Worm (Caenorhabditis elegans) whole organism, L4 larva: ENCODE measurements around the gene fbxb-1.

Source experiments
- F44E2.7 ChIP-seq: fragments of 200-800 bp; sonication (Bioruptor generic); IDR thresholded peaks from 2 replicates; pipeline ENCODE4 v2.1.2; 2022; ENCODE audit warnings: missing genetic modification characterization, missing compliant biosample characterization
- F49E8.2 ChIP-seq: sonication (generic microtip); optimal IDR thresholded peaks from 2 replicates; lab custom pipeline; 2016; ENCODE audit warnings: missing compliant biosample characterization, mild to moderate bottlenecking, missing genetic modification characterization, borderline replicate concordance
- R02D3.7 ChIP-seq: fragments of 150-350 bp; sonication (generic microtip); optimal IDR thresholded peaks from 3 replicates; lab custom pipeline; 2014; ENCODE audit warnings: missing biosample characterization, missing genetic modification characterization
- T20F7.1 ChIP-seq: fragments of 200-800 bp; sonication (Bioruptor generic); optimal IDR thresholded peaks from 2 replicates; lab custom pipeline; 2018; ENCODE audit warnings: mild to moderate bottlenecking, missing genetic modification characterization, missing compliant biosample characterization
- Y48G9A.11 ChIP-seq: fragments of 200-800 bp; sonication (Bioruptor generic); IDR thresholded peaks from 2 replicates; pipeline ENCODE4 v1.3.6; 2022; ENCODE audit warnings: missing genetic modification reagents, missing genetic modification characterization, missing compliant biosample characterization
- ZK337.2 ChIP-seq: fragments of 200-800 bp; sonication (Bioruptor generic); IDR thresholded peaks from 2 replicates; pipeline ENCODE4 v1.3.6; 2022; ENCODE audit warnings: missing genetic modification reagents, missing genetic modification characterization, missing compliant biosample characterization
- aha-1 ChIP-seq: fragments of 150-350 bp; peaks from one replicate; lab custom pipeline; 2014; ENCODE audit warnings: missing biosample characterization, missing genetic modification characterization
- ama-1 ChIP-seq: fragments of 150-350 bp; optimal IDR thresholded peaks from 2 replicates; lab custom pipeline; 2014; ENCODE audit warnings: inconsistent platforms, mixed read lengths
- arid-1 ChIP-seq: fragments of 200-800 bp; sonication (Bioruptor generic); conservative IDR thresholded peaks from 2 replicates; pipeline ENCODE4 v1.3.6; 2022; ENCODE audit warnings: missing genetic modification reagents, missing genetic modification characterization, missing compliant biosample characterization
- attf-4 ChIP-seq: sonication (generic microtip); optimal IDR thresholded peaks from 3 replicates; lab custom pipeline; 2017; ENCODE audit warnings: missing biosample characterization, missing genetic modification characterization
- ceh-20 ChIP-seq: fragments of 200-800 bp; sonication (Bioruptor generic); IDR thresholded peaks from 2 replicates; pipeline ENCODE4 v1.3.6; 2022; ENCODE audit warnings: missing genetic modification reagents, missing genetic modification characterization, missing compliant biosample characterization
- ceh-28 ChIP-seq: fragments of 150-350 bp; optimal IDR thresholded peaks from 2 replicates; lab custom pipeline; 2014; ENCODE audit warnings: missing biosample characterization, missing genetic modification reagents, missing genetic modification characterization
- ceh-32 ChIP-seq: sonication (generic microtip); optimal IDR thresholded peaks from 2 replicates; lab custom pipeline; 2016; ENCODE audit warnings: mild to moderate bottlenecking, missing genetic modification characterization, missing compliant biosample characterization; ENCODE audit not compliant: poor library complexity
- cey-2 ChIP-seq: sonication (generic microtip); optimal IDR thresholded peaks from 3 replicates; lab custom pipeline; 2017; ENCODE audit warnings: missing genetic modification characterization, mild to moderate bottlenecking, missing compliant biosample characterization, antibody characterized with exemption, borderline replicate concordance; ENCODE audit not compliant: insufficient read depth
- daf-16 ChIP-seq, 3 experiments: sonication (generic microtip); optimal IDR thresholded peaks; 2 replicates each; lab custom pipeline; 2016 to 2017; ENCODE audit warnings: missing genetic modification characterization in 3 of 3, missing genetic modification reagents in 3 of 3, mild to moderate bottlenecking in 2 of 3, missing compliant biosample characterization in 2 of 3, missing biosample characterization in 1 of 3, moderate library complexity in 1 of 3
- daf-19 ChIP-seq: fragments of 200-800 bp; sonication (Bioruptor generic); conservative IDR thresholded peaks from 2 replicates; pipeline ENCODE4 v1.3.6; 2022; ENCODE audit warnings: missing genetic modification characterization, missing compliant biosample characterization
- daf-8 ChIP-seq: fragments of 200-800 bp; sonication (Bioruptor generic); IDR thresholded peaks from 2 replicates; pipeline ENCODE4 v1.3.6; 2022; ENCODE audit warnings: missing genetic modification characterization, missing compliant biosample characterization
- dmd-6 ChIP-seq: fragments of 200-800 bp; sonication (Bioruptor generic); IDR thresholded peaks from 2 replicates; pipeline ENCODE4 v1.3.6; 2022; ENCODE audit warnings: missing genetic modification reagents, missing genetic modification characterization, missing compliant biosample characterization
- dmd-8 ChIP-seq: fragments of 200-800 bp; sonication (Bioruptor generic); IDR thresholded peaks from 2 replicates; pipeline ENCODE4 v1.3.6; 2022; ENCODE audit warnings: missing genetic modification characterization, missing compliant biosample characterization
- dve-1 ChIP-seq: sonication (generic microtip); optimal IDR thresholded peaks from 2 replicates; lab custom pipeline; 2017; ENCODE audit warnings: antibody characterized with exemption, mild to moderate bottlenecking, missing genetic modification characterization, missing compliant biosample characterization; ENCODE audit not compliant: insufficient read depth
- egl-43 ChIP-seq: fragments of 200-800 bp; sonication (Bioruptor generic); IDR thresholded peaks from 2 replicates; pipeline ENCODE4 v1.3.6; 2022; ENCODE audit warnings: missing genetic modification reagents, missing genetic modification characterization, missing compliant biosample characterization
- fkh-10 ChIP-seq: fragments of 150-350 bp; optimal IDR thresholded peaks from 2 replicates; lab custom pipeline; 2014; ENCODE audit warnings: missing biosample characterization, missing genetic modification reagents, missing genetic modification characterization
- gei-8 ChIP-seq: fragments of 200-800 bp; sonication (Bioruptor generic); optimal IDR thresholded peaks from 2 replicates; lab custom pipeline; 2018; ENCODE audit warnings: mild to moderate bottlenecking, missing genetic modification characterization, missing compliant biosample characterization
- hlh-11 ChIP-seq: fragments of 200-800 bp; sonication (Bioruptor generic); optimal IDR thresholded peaks from 2 replicates; lab custom pipeline; 2018; ENCODE audit warnings: mild to moderate bottlenecking, missing genetic modification characterization, missing compliant biosample characterization
- hlh-30 ChIP-seq: sonication (generic microtip); optimal IDR thresholded peaks from 2 replicates; lab custom pipeline; 2017; ENCODE audit warnings: antibody characterized with exemption, mild to moderate bottlenecking, missing genetic modification characterization, missing compliant biosample characterization; ENCODE audit not compliant: insufficient read depth
- lin-1 ChIP-seq: fragments of 200-800 bp; sonication (Bioruptor generic); IDR thresholded peaks from 2 replicates; pipeline ENCODE4 v1.3.6; 2022; ENCODE audit warnings: missing genetic modification reagents, missing genetic modification characterization, missing compliant biosample characterization
- lin-13 ChIP-seq: fragments of 150-350 bp; optimal IDR thresholded peaks from 2 replicates; lab custom pipeline; 2014; ENCODE audit warnings: missing biosample characterization, missing genetic modification reagents, missing genetic modification characterization
- lin-29 ChIP-seq: fragments of 200-800 bp; sonication (Bioruptor generic); IDR thresholded peaks from 2 replicates; pipeline ENCODE4 v1.3.6; 2022; ENCODE audit warnings: missing genetic modification reagents, missing genetic modification characterization, missing compliant biosample characterization
- lin-39 ChIP-seq: fragments of 150-350 bp; optimal IDR thresholded peaks from 2 replicates; lab custom pipeline; 2014; ENCODE audit warnings: missing biosample characterization, missing genetic modification reagents, missing genetic modification characterization
- madf-5 ChIP-seq, 2 experiments: fragments of 200-800 bp; sonication (Bioruptor generic); IDR thresholded peaks; 2 replicates each; pipeline ENCODE4 v1.3.6; 2022; ENCODE audit warnings: missing compliant biosample characterization in 2 of 2, missing genetic modification characterization in 2 of 2
- mdl-1 ChIP-seq, 2 experiments: fragments of 150-350 bp in 1 of 2; sonication (generic microtip) in 1 of 2; optimal IDR thresholded peaks; 2 replicates each; lab custom pipeline; 2014 to 2017; ENCODE audit warnings: missing biosample characterization in 2 of 2, missing genetic modification characterization in 2 of 2
- mep-1 ChIP-seq: fragments of 150-350 bp; sonication (generic microtip); optimal IDR thresholded peaks from 3 replicates; lab custom pipeline; 2014; ENCODE audit warnings: missing biosample characterization, missing genetic modification characterization
- mes-2 ChIP-seq: sonication (generic microtip); optimal IDR thresholded peaks from 2 replicates; lab custom pipeline; 2016; ENCODE audit warnings: missing genotype, mild to moderate bottlenecking, missing genetic modification characterization, missing compliant biosample characterization; ENCODE audit not compliant: poor library complexity, severe bottlenecking
- mxl-3 ChIP-seq: fragments of 200-800 bp; sonication (Bioruptor generic); optimal IDR thresholded peaks from 2 replicates; lab custom pipeline; 2018; ENCODE audit warnings: mild to moderate bottlenecking, missing genetic modification characterization, missing compliant biosample characterization
- nhr-102 ChIP-seq: sonication (generic microtip); optimal IDR thresholded peaks from 2 replicates; lab custom pipeline; 2016; ENCODE audit warnings: mild to moderate bottlenecking, missing genetic modification characterization, moderate library complexity, missing compliant biosample characterization
- nhr-28 ChIP-seq: fragments of 150-350 bp; optimal IDR thresholded peaks from 2 replicates; lab custom pipeline; 2014; ENCODE audit warnings: missing biosample characterization, missing genetic modification characterization
- nhr-42 ChIP-seq: fragments of 200-800 bp; sonication (Bioruptor generic); IDR thresholded peaks from 2 replicates; pipeline ENCODE4 v1.3.6; 2022; ENCODE audit warnings: missing genetic modification characterization, missing compliant biosample characterization
- nhr-76 ChIP-seq: fragments of 150-350 bp; optimal IDR thresholded peaks from 2 replicates; lab custom pipeline; 2014; ENCODE audit warnings: missing biosample characterization, missing genetic modification characterization
- nhr-77 ChIP-seq: fragments of 150-350 bp; optimal IDR thresholded peaks from 2 replicates; lab custom pipeline; 2014; ENCODE audit warnings: missing biosample characterization, missing genetic modification characterization
- php-3 ChIP-seq: fragments of 200-800 bp; sonication (Bioruptor generic); IDR thresholded peaks from 2 replicates; pipeline ENCODE4 v1.3.6; 2022; ENCODE audit warnings: missing genetic modification reagents, missing genetic modification characterization, missing compliant biosample characterization
- pqm-1 ChIP-seq: sonication (generic microtip); optimal IDR thresholded peaks from 2 replicates; lab custom pipeline; 2017; ENCODE audit warnings: missing biosample characterization, missing genetic modification characterization
- snpc-1.2 ChIP-seq: fragments of 200-800 bp; sonication (Bioruptor generic); IDR thresholded peaks from 2 replicates; pipeline ENCODE4 v1.3.6; 2022; ENCODE audit warnings: missing genetic modification reagents, missing genetic modification characterization, missing compliant biosample characterization
- tra-1 ChIP-seq: fragments of 200-800 bp; sonication (Bioruptor generic); IDR thresholded peaks from 2 replicates; pipeline ENCODE4 v1.3.6; 2022; ENCODE audit warnings: missing genetic modification reagents, missing genetic modification characterization, missing compliant biosample characterization
- zfp-2 ChIP-seq: sonication (generic microtip); optimal IDR thresholded peaks from 2 replicates; lab custom pipeline; 2016; ENCODE audit warnings: mild to moderate bottlenecking, missing genetic modification characterization, missing compliant biosample characterization
- zip-2 ChIP-seq: fragments of 150-350 bp; optimal IDR thresholded peaks from 2 replicates; lab custom pipeline; 2014; ENCODE audit warnings: missing biosample characterization, missing genetic modification characterization
- ztf-7 ChIP-seq: fragments of 150-350 bp; optimal IDR thresholded peaks from 2 replicates; lab custom pipeline; 2014; ENCODE audit warnings: missing biosample characterization, missing genetic modification characterization

The fbxb-1 gene

DNA sequence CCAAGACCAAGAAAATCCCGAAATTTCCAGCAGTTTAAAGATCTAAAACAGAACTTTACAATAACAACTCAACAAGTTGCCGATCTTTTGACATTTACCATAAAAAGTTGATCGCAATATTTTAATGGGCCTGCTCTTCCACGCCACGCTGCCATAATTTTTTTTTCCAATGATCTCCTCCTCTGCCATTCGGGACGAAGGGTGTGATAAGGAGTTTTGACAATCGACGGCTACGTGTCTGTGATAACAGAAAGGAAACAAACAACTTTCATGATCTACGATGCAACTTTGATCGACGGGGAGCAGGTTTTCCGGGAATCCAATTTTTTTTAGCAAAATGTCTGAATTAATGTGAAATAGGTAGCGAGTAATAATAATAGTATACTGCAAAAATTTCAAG lies 33.2 kb upstream of the fbxb-1 start:
- TF ChIP-seq mxl-3 (GFP tag; lab: Kevin White, UChicago), result peak; percentile 6
- no peak for TF ChIP-seq ceh-28 (tag; lab: Kevin White, UChicago)
- TF ChIP-seq lin-13 (GFP tag; lab: Kevin White, UChicago), result peak; percentile 29
- TF ChIP-seq nhr-28 (tag; lab: Kevin White, UChicago), result peak; percentile 59
- TF ChIP-seq dmd-6 (GFP tag; lab: Robert Waterston, UW), result peak; percentile 86
- peak; percentile 66 for TF ChIP-seq dve-1 (tag; lab: Kevin White, UChicago)
- TF ChIP-seq hlh-30 (tag; lab: Kevin White, UChicago), result no peak
- TF ChIP-seq php-3, result peak; percentile 84
- no peak for TF ChIP-seq ztf-7 (tag; lab: Kevin White, UChicago)
- no peak for TF ChIP-seq daf-16 (GFP tag; optimal IDR thresholded peaks at IDR 0.05; lab: Kevin White, UChicago)
- TF ChIP-seq daf-16 (tag; optimal IDR thresholded peaks at IDR 0.05; lab: Kevin White, UChicago), result peak; percentile 75
- TF ChIP-seq nhr-76 (tag; lab: Kevin White, UChicago), result no peak
- peak; percentile 70 for TF ChIP-seq hlh-11
- peak in 1 of 2 experiments; percentile 13 for TF ChIP-seq mdl-1 (tag; optimal IDR thresholded peaks at IDR 0.05; lab: Kevin White, UChicago)
- peak; percentile 78 for TF ChIP-seq pqm-1 (tag; lab: Kevin White, UChicago)
- TF ChIP-seq nhr-102 (tag; lab: Kevin White, UChicago), result peak; percentile 9
- TF ChIP-seq nhr-77 (tag; lab: Kevin White, UChicago), result peak; percentile 32
- TF ChIP-seq ceh-20 (GFP tag; lab: Robert Waterston, UW), result 0 out of 2 replicates have a peak, but pooled peaks have one; percentile 10

DNA sequence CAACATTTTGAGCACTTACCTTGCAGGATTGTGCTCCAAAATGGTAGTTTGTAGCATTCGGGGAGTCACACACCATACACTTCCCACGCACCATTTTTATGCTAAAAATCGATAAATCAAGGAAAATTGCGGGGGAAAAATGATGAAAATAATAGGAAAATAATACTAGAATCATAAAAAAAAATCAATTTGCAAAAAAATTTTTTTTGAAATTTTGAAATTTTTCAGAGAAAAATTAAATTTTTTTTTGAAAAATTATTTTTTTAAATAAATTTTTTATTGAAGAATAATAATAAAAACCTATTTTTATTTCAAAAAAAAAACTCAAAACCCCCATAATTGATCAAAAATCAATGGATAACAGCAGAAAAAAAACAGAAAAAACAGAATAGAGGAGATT lies 28.4 kb upstream of the fbxb-1 start, which contains the start of gene nhr-79:
TSS of gene nhr-79 (minus strand) at position 101 of the 400 bp plus-strand sequence.
- no peak for TF ChIP-seq nhr-76 (tag; lab: Kevin White, UChicago)
- TF ChIP-seq arid-1 (GFP tag; lab: Robert Waterston, UW), result no peak
- TF ChIP-seq T20F7.1 (GFP tag; lab: Kevin White, UChicago), result no peak
- no peak for TF ChIP-seq nhr-28 (tag; lab: Kevin White, UChicago)
- no peak for TF ChIP-seq dmd-8 (GFP tag; lab: Robert Waterston, UW)
- no peak for TF ChIP-seq zfp-2
- no peak for TF ChIP-seq aha-1 (tag; lab: Kevin White, UChicago)
- TF ChIP-seq nhr-102 (tag; lab: Kevin White, UChicago), result no peak
- TF ChIP-seq gei-8 (GFP tag; lab: Kevin White, UChicago), result no peak
- no peak for TF ChIP-seq tra-1 (GFP tag; lab: Robert Waterston, UW)
- TF ChIP-seq Y48G9A.11 (GFP tag; lab: Robert Waterston, UW), result no peak
- no peak for TF ChIP-seq madf-5 (GFP tag; IDR thresholded peaks at IDR 0.05; lab: Robert Waterston, UW)
- TF ChIP-seq daf-8 (GFP tag; lab: Robert Waterston, UW), result no peak
- no peak for TF ChIP-seq attf-4 (tag; lab: Kevin White, UChicago)
- TF ChIP-seq ceh-32, result no peak
- TF ChIP-seq F44E2.7 (GFP tag; lab: Robert Waterston, UW), result no peak
- no peak for TF ChIP-seq lin-29 (GFP tag; lab: Robert Waterston, UW)

- TF ChIP-seq fkh-10 (GFP tag; lab: Kevin White, UChicago) (no peak), ceh-28 (tag; lab: Kevin White, UChicago) (no peak), F49E8.2 (tag; lab: Kevin White, UChicago) (no peak), gei-8 (GFP tag; lab: Kevin White, UChicago) (no peak), mdl-1 (tag; optimal IDR thresholded peaks at IDR 0.05; lab: Kevin White, UChicago) (peak in 1 of 2 experiments; percentile 78), mep-1 (peak; percentile 49), zip-2 (no peak), cey-2 (tag; lab: Kevin White, UChicago) (no peak), nhr-76 (tag; lab: Kevin White, UChicago) (peak; percentile 44), snpc-1.2 (GFP tag; lab: Robert Waterston, UW) (no peak), ama-1 (lab: Kevin White, UChicago) (no peak), hlh-11 (peak; percentile 71), lin-13 (GFP tag; lab: Kevin White, UChicago) (no peak), egl-43 (GFP tag; lab: Robert Waterston, UW) (no peak), nhr-42 (GFP tag; lab: Robert Waterston, UW) (peak; percentile 54; the same call in 1 of the 2 replicates), daf-19 (GFP tag; lab: Robert Waterston, UW) (no peak), ZK337.2 (no peak), madf-5 (GFP tag; IDR thresholded peaks at IDR 0.05; lab: Robert Waterston, UW) (no peak), lin-1 (GFP tag; lab: Robert Waterston, UW) (no peak), nhr-102 (tag; lab: Kevin White, UChicago) (no peak), lin-39 (no peak), mes-2 (peak; percentile 38), T20F7.1 (GFP tag; lab: Kevin White, UChicago) (peak; percentile 27), R02D3.7 (tag; lab: Kevin White, UChicago) (no peak)
Measured at ce11 chrV:19212354-19212753, 27.8 kb upstream of the fbxb-1 start.
